Worm (Caenorhabditis elegans): ENCODE results near the gene Y62F5A.12.

- TF ChIP-seq snpc-4 (GFP tag; optimal IDR thresholded peaks at IDR 0.05) (no peak), snpc-4 (tag; optimal IDR thresholded peaks at IDR 0.05) (no peak), hmg-20 (GFP tag; IDR thresholded peaks at IDR 0.05) (no peak), unc-62 (GFP tag; optimal IDR thresholded peaks at IDR 0.05) (no peak), ceh-91 (GFP tag; IDR thresholded peaks at IDR 0.05) (peak; percentile 61; the same call in 1 of the 2 replicates), madf-10 (tag; optimal IDR thresholded peaks at IDR 0.05) (no peak), C06A6.2 (GFP tag; conservative IDR thresholded peaks at IDR 0.05) (no peak), rpc-1 (optimal IDR thresholded peaks at IDR 0.05) (no peak), rpc-1 (tag; optimal IDR thresholded peaks at IDR 0.05) (no peak), F57A8.1 (GFP tag; optimal IDR thresholded peaks at IDR 0.05) (no peak), Y56A3A.18 (GFP tag; IDR thresholded peaks at IDR 0.05) (no peak), F33H1.4 (GFP tag; IDR thresholded peaks at IDR 0.05) (peak; percentile 83), F57C9.4 (tag; optimal IDR thresholded peaks at IDR 0.05) (no peak), hsf-1 (GFP tag; IDR thresholded peaks at IDR 0.05) (peak; percentile 72)
Measured at ce11 chrII:11544714-11545113, 10.4 kb upstream of the Y62F5A.12 start, which contains the start of gene F54D5.9.

All from whole organism, young adult.